Worm (Caenorhabditis elegans) whole organism, L2 larva: ENCODE measurements around the gene F35C5.12.

Source experiments
- F13H6.1 ChIP-seq: sonication (generic microtip); optimal IDR thresholded peaks from 2 replicates; lab custom pipeline; 2016; ENCODE audit warnings: missing genetic modification characterization, missing compliant biosample characterization
- R02D3.7 ChIP-seq: fragments of 150-350 bp; optimal IDR thresholded peaks from 2 replicates; lab custom pipeline; 2014; ENCODE audit warnings: missing biosample characterization, missing genetic modification characterization
- alr-1 ChIP-seq: fragments of 150-350 bp; optimal IDR thresholded peaks from 2 replicates; lab custom pipeline; 2014; ENCODE audit warnings: missing biosample characterization, missing genetic modification characterization
- egl-27 ChIP-seq: sonication (generic microtip); optimal IDR thresholded peaks from 3 replicates; lab custom pipeline; 2017; ENCODE audit warnings: missing biosample characterization, missing genetic modification reagents, missing genetic modification characterization
- elt-3 ChIP-seq: sonication (generic microtip); optimal IDR thresholded peaks from 2 replicates; lab custom pipeline; 2017; ENCODE audit warnings: missing biosample characterization, missing genetic modification characterization
- lin-39 ChIP-seq: fragments of 150-350 bp; optimal IDR thresholded peaks from 2 replicates; lab custom pipeline; 2014; ENCODE audit warnings: missing biosample characterization, missing genetic modification reagents, missing genetic modification characterization
- mab-5 ChIP-seq: fragments of 150-350 bp; optimal IDR thresholded peaks from 2 replicates; lab custom pipeline; 2014; ENCODE audit warnings: missing biosample characterization, missing genetic modification characterization
- nhr-129 ChIP-seq: fragments of 150-350 bp; optimal IDR thresholded peaks from 2 replicates; lab custom pipeline; 2014; ENCODE audit warnings: missing biosample characterization, missing genetic modification characterization
- snpc-4 ChIP-seq: fragments of 150-350 bp; optimal IDR thresholded peaks from 2 replicates; lab custom pipeline; 2014; ENCODE audit warnings: missing biosample characterization, missing genetic modification characterization
- unc-55 ChIP-seq: fragments of 150-350 bp; sonication (generic microtip); optimal IDR thresholded peaks from 3 replicates; lab custom pipeline; 2014; ENCODE audit warnings: missing biosample characterization, missing genetic modification reagents, missing genetic modification characterization
- unc-62 ChIP-seq: fragments of 150-350 bp; optimal IDR thresholded peaks from 2 replicates; lab custom pipeline; 2014; ENCODE audit warnings: missing biosample characterization, missing genetic modification reagents, missing genetic modification characterization
- ztf-11 ChIP-seq: sonication (generic microtip); optimal IDR thresholded peaks from 2 replicates; lab custom pipeline; 2017; ENCODE audit warnings: missing biosample characterization, missing genetic modification characterization

DNA sequence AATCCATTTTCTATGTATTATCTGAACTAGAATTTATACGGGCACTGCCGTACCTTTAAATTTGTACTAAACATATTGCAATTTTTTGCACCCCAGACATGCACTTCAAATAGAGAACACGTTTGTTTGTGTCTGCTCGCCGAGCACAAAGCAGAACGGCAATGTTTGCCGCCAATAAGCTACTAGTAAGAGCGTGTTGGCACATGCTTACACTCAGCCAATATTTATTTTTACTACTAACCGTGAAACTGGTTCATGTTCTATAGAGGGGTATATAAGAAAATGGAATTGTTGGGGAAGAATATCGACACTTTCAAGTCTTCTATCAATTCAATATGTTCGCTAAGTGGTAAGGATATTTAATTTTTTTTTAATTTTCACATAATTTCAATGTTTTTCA, 7.3 kb downstream of the F35C5.12 start, which contains the start of gene nspb-11:
- no peak for TF ChIP-seq unc-55 (GFP tag; lab: Kevin White, UChicago)
- no peak for TF ChIP-seq snpc-4 (tag; lab: Kevin White, UChicago)
- no peak for TF ChIP-seq alr-1 (tag; lab: Kevin White, UChicago)
- TF ChIP-seq elt-3 (tag; lab: Kevin White, UChicago): no peak
- no peak for TF ChIP-seq lin-39 (tag; lab: Kevin White, UChicago)
- no peak for TF ChIP-seq unc-62 (GFP tag; lab: Kevin White, UChicago)
- no peak for TF ChIP-seq nhr-129
- no peak for TF ChIP-seq F13H6.1 (tag; lab: Kevin White, UChicago)
- no peak for TF ChIP-seq egl-27 (tag; lab: Kevin White, UChicago)
- TF ChIP-seq R02D3.7: no peak
- no peak for TF ChIP-seq ztf-11 (tag; lab: Kevin White, UChicago)
- TF ChIP-seq mab-5 (tag; lab: Kevin White, UChicago): no peak
